Worm (Caenorhabditis elegans) whole organism, mixed stage, embryonic: ENCODE data around the gene shn-1.

Source experiments
- ceh-39 ChIP-seq: fragments of 150-350 bp; optimal IDR thresholded peaks from 2 replicates; lab custom pipeline; 2014; ENCODE audit warnings: missing biosample characterization, missing genetic modification characterization
- mab-5 ChIP-seq: fragments of 150-350 bp; optimal IDR thresholded peaks from 2 replicates; lab custom pipeline; 2014; ENCODE audit warnings: missing biosample characterization, missing genetic modification characterization
- nhr-2 ChIP-seq: fragments of 150-350 bp; optimal IDR thresholded peaks from 2 replicates; lab custom pipeline; 2014; ENCODE audit warnings: missing biosample characterization, missing genetic modification characterization
- nhr-76 ChIP-seq: sonication (generic microtip); optimal IDR thresholded peaks from 2 replicates; lab custom pipeline; 2017; ENCODE audit warnings: missing biosample characterization, missing genetic modification characterization
- pha-4 ChIP-seq: fragments of 150-350 bp; optimal IDR thresholded peaks from 2 replicates; lab custom pipeline; 2018; ENCODE audit warnings: missing biosample characterization, missing genetic modification reagents, missing genetic modification characterization
- snpc-4 ChIP-seq: fragments of 150-350 bp; optimal IDR thresholded peaks from 2 replicates; lab custom pipeline; 2014; ENCODE audit warnings: missing biosample characterization, missing genetic modification characterization
- unc-62 ChIP-seq: fragments of 150-350 bp; optimal IDR thresholded peaks from 2 replicates; lab custom pipeline; 2014; ENCODE audit warnings: missing biosample characterization, missing genetic modification reagents, missing genetic modification characterization

ce11 chrII:11433942-11434341, 43.2 kb upstream of the shn-1 start, which contains the start of gene C05D12.5:
- no peak for TF ChIP-seq nhr-76 (tag; lab: Kevin White, UChicago)
- TF ChIP-seq unc-62: no peak
- TF ChIP-seq pha-4 (tag; lab: Kevin White, UChicago): no peak
- no peak for TF ChIP-seq ceh-39 (tag; lab: Kevin White, UChicago)
- no peak for TF ChIP-seq mab-5 (tag; lab: Kevin White, UChicago)
- no peak for TF ChIP-seq snpc-4 (tag; lab: Kevin White, UChicago)
- no peak for TF ChIP-seq nhr-2
